Worm (Caenorhabditis elegans): ENCODE data around the gene M163.9.

The M163.9 gene

DNA sequence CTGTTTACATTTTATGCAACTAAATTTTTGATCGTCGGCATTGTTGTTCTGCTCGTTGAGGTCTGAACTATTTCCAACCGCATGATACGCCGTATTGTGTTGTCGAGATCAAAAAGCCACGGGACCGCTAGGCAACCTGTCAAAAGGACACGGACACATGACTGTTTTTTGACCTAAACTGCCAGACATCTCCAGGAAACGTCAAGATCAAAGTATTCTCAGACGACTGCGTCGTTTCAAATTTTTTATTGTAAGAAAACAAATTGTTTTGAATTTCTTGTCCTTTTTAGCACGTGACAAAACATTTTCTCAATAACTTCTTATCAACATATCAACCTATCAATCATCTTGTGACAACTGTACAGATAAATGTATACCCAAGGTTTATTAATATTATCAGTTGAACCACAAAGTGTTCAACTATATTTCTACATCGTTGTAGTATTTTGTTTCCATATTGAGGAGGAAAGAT, 32.8 kb downstream of the M163.9 start (continued):
- TF ChIP-seq let-607 (tag; optimal IDR thresholded peaks at IDR 0.05) (peak in 1 of 2 experiments; percentile 46), chd-7 (tag; optimal IDR thresholded peaks at IDR 0.05) (peak; percentile 72), F22D6.2 (tag; optimal IDR thresholded peaks at IDR 0.05) (peak; percentile 44), atf-7 (tag; optimal IDR thresholded peaks at IDR 0.05) (peak; percentile 58), ztf-26 (tag; optimal IDR thresholded peaks at IDR 0.05) (peak; percentile 88), cebp-2 (GFP tag; IDR thresholded peaks at IDR 0.05) (no peak), unc-62 (GFP tag; optimal IDR thresholded peaks at IDR 0.05) (peak; percentile 97), C06A6.2 (GFP tag; conservative IDR thresholded peaks at IDR 0.05) (peak; percentile 74), attf-5 (GFP tag; optimal IDR thresholded peaks at IDR 0.05) (peak; percentile 75), ccch-3 (GFP tag; optimal IDR thresholded peaks at IDR 0.05) (no peak), Y95B8A.8 (GFP tag; IDR thresholded peaks at IDR 0.05) (peak; percentile 61; the same call in 1 of the 2 replicates), B0019.2 (GFP tag; conservative IDR thresholded peaks at IDR 0.05) (no peak), nhr-90 (tag; optimal IDR thresholded peaks at IDR 0.05) (peak; percentile 68), K12H6.12 (tag; optimal IDR thresholded peaks at IDR 0.05) (peak; percentile 41), lin-26 (GFP tag; IDR thresholded peaks at IDR 0.05) (peak; percentile 77; the same call in 1 of the 2 replicates), somi-1 (GFP tag; optimal IDR thresholded peaks at IDR 0.05) (peak; percentile 90), B0261.1 (tag; optimal IDR thresholded peaks at IDR 0.05) (no peak), lin-40 (tag; optimal IDR thresholded peaks at IDR 0.05) (peak; percentile 77), ztf-18 (tag; optimal IDR thresholded peaks at IDR 0.05) (peak; percentile 18), tbp1 (GFP tag; optimal IDR thresholded peaks at IDR 0.05) (peak; percentile 43), zim-3 (tag; optimal IDR thresholded peaks at IDR 0.05) (peak; percentile 3), B0336.3 (GFP tag; IDR thresholded peaks at IDR 0.05) (peak; percentile 76; the same call in 1 of the 2 replicates), K11D2.4 (GFP tag; IDR thresholded peaks at IDR 0.05) (peak; percentile 83), madf-10 (tag; optimal IDR thresholded peaks at IDR 0.05) (no peak), let-526 (GFP tag; IDR thresholded peaks at IDR 0.05) (peak; percentile 74; the same call in 1 of the 2 replicates), unc-130 (GFP tag; optimal IDR thresholded peaks at IDR 0.05) (no peak), ztf-22 (GFP tag; optimal IDR thresholded peaks at IDR 0.05) (peak; percentile 91), cebp-1 (GFP tag; IDR thresholded peaks at IDR 0.05) (peak; percentile 37; the same call in 1 of the 2 replicates), cebp-1 (tag; optimal IDR thresholded peaks at IDR 0.05) (peak; percentile 88), lin-35 (GFP tag; optimal IDR thresholded peaks at IDR 0.05) (peak in 1 of 3 experiments; percentile 28), F57A8.1 (GFP tag; optimal IDR thresholded peaks at IDR 0.05) (no peak), dpff-1 (tag; optimal IDR thresholded peaks at IDR 0.05) (peak; percentile 17)

- TF ChIP-seq athp-1 (tag; optimal IDR thresholded peaks at IDR 0.05) (no peak), mes-4 (tag; optimal IDR thresholded peaks at IDR 0.05) (no peak), dpl-1 (GFP tag; optimal IDR thresholded peaks at IDR 0.05) (no peak), unc-62 (GFP tag; optimal IDR thresholded peaks at IDR 0.05) (peak; percentile 24), lin-26 (GFP tag; IDR thresholded peaks at IDR 0.05) (0 out of 2 replicates have a peak, but pooled peaks have one; percentile 42), sea-2 (GFP tag; IDR thresholded peaks at IDR 0.05) (no peak), C06A6.2 (GFP tag; conservative IDR thresholded peaks at IDR 0.05) (no peak)
Observed at ce11 chrX:14503282-14503681, 33.9 kb downstream of the M163.9 start.

ce11 chrX:14503800-14504550, 34.6 kb downstream of the M163.9 start, which contains the start of gene M163.1:
TSS of gene M163.1 (minus strand) at chrX:14503824.
- TF ChIP-seq sea-2 (GFP tag; IDR thresholded peaks at IDR 0.05) (no peak), madf-3 (GFP tag; IDR thresholded peaks at IDR 0.05) (no peak), ama-1 (optimal IDR thresholded peaks at IDR 0.05) (no peak), ama-1 (GFP tag; optimal IDR thresholded peaks at IDR 0.05) (no peak), F57C9.4 (tag; optimal IDR thresholded peaks at IDR 0.05) (no peak), nhr-80 (tag; optimal IDR thresholded peaks at IDR 0.05) (peak; percentile 30), cebp-1 (GFP tag; IDR thresholded peaks at IDR 0.05) (no peak), cebp-1 (tag; optimal IDR thresholded peaks at IDR 0.05) (peak; percentile 21), Y56A3A.18 (GFP tag; IDR thresholded peaks at IDR 0.05) (0 out of 2 replicates have a peak, but pooled peaks have one; percentile 6), xnd-1 (tag; optimal IDR thresholded peaks at IDR 0.05) (no peak), nfyb-1 (GFP tag; IDR thresholded peaks at IDR 0.05) (no peak), Y53F4B.3 (GFP tag; IDR thresholded peaks at IDR 0.05) (no peak), rec-8 (tag; optimal IDR thresholded peaks at IDR 0.05) (no peak), zfh-2 (GFP tag; conservative IDR thresholded peaks at IDR 0.05) (peak; percentile 94)

Measured in whole organism, young adult.